Worm (Caenorhabditis elegans) whole organism, late embryonic: ENCODE results near the gene T04C12.9.

Source experiments
- F13H6.1 ChIP-seq: sonication (generic microtip); optimal IDR thresholded peaks from 2 replicates; lab custom pipeline; 2016; ENCODE audit warnings: missing genetic modification characterization, missing compliant biosample characterization
- K02D7.2 ChIP-seq: sonication (generic microtip); optimal IDR thresholded peaks from 2 replicates; lab custom pipeline; 2017; ENCODE audit warnings: mild to moderate bottlenecking, missing genetic modification characterization, missing compliant biosample characterization
- K09A11.1 ChIP-seq: sonication (generic microtip); optimal IDR thresholded peaks from 2 replicates; lab custom pipeline; 2017; ENCODE audit warnings: antibody characterized with exemption, mild to moderate bottlenecking, missing genetic modification characterization, missing compliant biosample characterization; ENCODE audit not compliant: insufficient read depth
- ceh-18 ChIP-seq: sonication (generic microtip); optimal IDR thresholded peaks from 2 replicates; lab custom pipeline; 2016; ENCODE audit warnings: missing genetic modification characterization, missing compliant biosample characterization
- ceh-19 ChIP-seq: fragments of 200-800 bp; sonication (Bioruptor generic); optimal IDR thresholded peaks from 2 replicates; lab custom pipeline; 2018; ENCODE audit warnings: mild to moderate bottlenecking, missing genetic modification characterization, missing compliant biosample characterization
- ceh-2 ChIP-seq: sonication (generic microtip); optimal IDR thresholded peaks from 2 replicates; lab custom pipeline; 2016; ENCODE audit warnings: missing genotype, missing genetic modification characterization, missing compliant biosample characterization
- ceh-22 ChIP-seq: sonication (generic microtip); optimal IDR thresholded peaks from 2 replicates; lab custom pipeline; 2017; ENCODE audit warnings: missing biosample characterization, missing genetic modification characterization
- ceh-31 ChIP-seq: sonication (generic microtip); optimal IDR thresholded peaks from 2 replicates; lab custom pipeline; 2016; ENCODE audit warnings: missing genetic modification characterization, missing compliant biosample characterization
- ceh-34 ChIP-seq: sonication (generic microtip); optimal IDR thresholded peaks from 2 replicates; lab custom pipeline; 2016; ENCODE audit warnings: mild to moderate bottlenecking, missing genetic modification characterization, missing compliant biosample characterization
- ceh-48 ChIP-seq: sonication (generic microtip); optimal IDR thresholded peaks from 2 replicates; lab custom pipeline; 2016; ENCODE audit warnings: missing genetic modification characterization, inconsistent platforms, missing compliant biosample characterization
- ceh-6 ChIP-seq: fragments of 200-800 bp; sonication (Bioruptor generic); optimal IDR thresholded peaks from 2 replicates; lab custom pipeline; 2018; ENCODE audit warnings: mild to moderate bottlenecking, missing genetic modification characterization, missing compliant biosample characterization
- ceh-9 ChIP-seq: sonication (generic microtip); optimal IDR thresholded peaks from 2 replicates; lab custom pipeline; 2016; ENCODE audit warnings: mild to moderate bottlenecking, missing genetic modification characterization, inconsistent platforms, missing compliant biosample characterization
- dmd-4 ChIP-seq: sonication (generic microtip); optimal IDR thresholded peaks from 2 replicates; lab custom pipeline; 2016; ENCODE audit warnings: borderline replicate concordance, missing genetic modification characterization, missing compliant biosample characterization
- elt-2 ChIP-seq: sonication (generic microtip); optimal IDR thresholded peaks from 2 replicates; lab custom pipeline; 2016; ENCODE audit warnings: missing genetic modification reagents, missing genetic modification characterization, missing compliant biosample characterization
- ets-4 ChIP-seq: sonication (generic microtip); optimal IDR thresholded peaks from 2 replicates; lab custom pipeline; 2016; ENCODE audit warnings: missing genetic modification characterization, missing compliant biosample characterization
- eyg-1 ChIP-seq: sonication (generic microtip); optimal IDR thresholded peaks from 2 replicates; lab custom pipeline; 2016; ENCODE audit warnings: missing genotype, missing genetic modification characterization, missing compliant biosample characterization
- fkh-6 ChIP-seq: sonication (generic microtip); optimal IDR thresholded peaks from 2 replicates; lab custom pipeline; 2016; ENCODE audit warnings: missing genetic modification characterization, missing compliant biosample characterization
- gmeb-2 ChIP-seq: sonication (generic microtip); optimal IDR thresholded peaks from 2 replicates; lab custom pipeline; 2016; ENCODE audit warnings: missing genetic modification characterization, inconsistent platforms, missing compliant biosample characterization
- hlh-13 ChIP-seq: fragments of 200-800 bp; sonication (Bioruptor generic); optimal IDR thresholded peaks from 2 replicates; lab custom pipeline; 2018; ENCODE audit warnings: mild to moderate bottlenecking, missing genetic modification characterization, missing compliant biosample characterization
- hlh-15 ChIP-seq: sonication (generic microtip); optimal IDR thresholded peaks from 2 replicates; lab custom pipeline; 2016; ENCODE audit warnings: missing genetic modification characterization, missing compliant biosample characterization
- hlh-30 ChIP-seq: sonication (generic microtip); optimal IDR thresholded peaks from 2 replicates; lab custom pipeline; 2017; ENCODE audit warnings: antibody characterized with exemption, missing genetic modification characterization, missing compliant biosample characterization; ENCODE audit not compliant: insufficient read depth
- hlh-6 ChIP-seq: sonication (generic microtip); optimal IDR thresholded peaks from 2 replicates; lab custom pipeline; 2016; ENCODE audit warnings: missing genotype, missing genetic modification characterization, missing compliant biosample characterization
- hlh-8 ChIP-seq: sonication (generic microtip); optimal IDR thresholded peaks from 2 replicates; lab custom pipeline; 2016; ENCODE audit warnings: missing genotype, missing genetic modification characterization, missing compliant biosample characterization
- lim-6 ChIP-seq: sonication (generic microtip); optimal IDR thresholded peaks from 2 replicates; lab custom pipeline; 2016; ENCODE audit warnings: missing genetic modification characterization, missing compliant biosample characterization
- lin-11 ChIP-seq: fragments of 200-800 bp; sonication (Bioruptor generic); optimal IDR thresholded peaks from 2 replicates; lab custom pipeline; 2018; ENCODE audit warnings: mild to moderate bottlenecking, missing genetic modification characterization, missing compliant biosample characterization
- madf-2 ChIP-seq: sonication (generic microtip); optimal IDR thresholded peaks from 2 replicates; lab custom pipeline; 2017; ENCODE audit warnings: missing genetic modification characterization, missing compliant biosample characterization
- nfya-1 ChIP-seq: sonication (generic microtip); optimal IDR thresholded peaks from 2 replicates; lab custom pipeline; 2017; ENCODE audit warnings: missing genetic modification characterization, mild to moderate bottlenecking, missing compliant biosample characterization, antibody characterized with exemption, moderate library complexity
- nhr-232 ChIP-seq: sonication (generic microtip); optimal IDR thresholded peaks from 2 replicates; lab custom pipeline; 2016; ENCODE audit warnings: missing genetic modification characterization, missing compliant biosample characterization
- npax-4 ChIP-seq: sonication (generic microtip); optimal IDR thresholded peaks from 2 replicates; lab custom pipeline; 2016; ENCODE audit warnings: missing genetic modification characterization, missing compliant biosample characterization
- pag-3 ChIP-seq: sonication (generic microtip); optimal IDR thresholded peaks from 2 replicates; lab custom pipeline; 2016; ENCODE audit warnings: missing compliant biosample characterization, missing genetic modification characterization, borderline replicate concordance
- pat-9 ChIP-seq: fragments of 200-800 bp; sonication (Bioruptor generic); optimal IDR thresholded peaks from 2 replicates; lab custom pipeline; 2018; ENCODE audit warnings: mild to moderate bottlenecking, missing genetic modification characterization, moderate library complexity, missing compliant biosample characterization
- pha-4 ChIP-seq: fragments of 150-350 bp; optimal IDR thresholded peaks from 2 replicates; lab custom pipeline; 2018; ENCODE audit warnings: missing biosample characterization, missing genetic modification reagents, missing genetic modification characterization
- pqm-1 ChIP-seq: sonication (generic microtip); optimal IDR thresholded peaks from 2 replicates; lab custom pipeline; 2016; ENCODE audit warnings: missing genetic modification characterization, missing compliant biosample characterization
- pros-1 ChIP-seq: fragments of 150-350 bp; optimal IDR thresholded peaks from 2 replicates; lab custom pipeline; 2014; ENCODE audit warnings: missing biosample characterization, missing genetic modification reagents, missing genetic modification characterization
- ref-2 ChIP-seq: sonication (generic microtip); optimal IDR thresholded peaks from 2 replicates; lab custom pipeline; 2016; ENCODE audit warnings: missing genetic modification characterization, missing compliant biosample characterization
- rnt-1 ChIP-seq: sonication (generic microtip); optimal IDR thresholded peaks from 2 replicates; lab custom pipeline; 2016; ENCODE audit warnings: missing genetic modification characterization, missing compliant biosample characterization
- sdc-2 ChIP-seq: sonication (generic microtip); optimal IDR thresholded peaks from 2 replicates; lab custom pipeline; 2016; ENCODE audit warnings: missing genotype, missing genetic modification characterization, missing compliant biosample characterization
- sox-2 ChIP-seq: fragments of 200-800 bp; sonication (Bioruptor generic); IDR thresholded peaks from 2 replicates; pipeline ENCODE4 v1.3.6; 2022; ENCODE audit warnings: missing genetic modification reagents, missing genetic modification characterization, missing compliant biosample characterization
- syd-9 ChIP-seq: sonication (generic microtip); optimal IDR thresholded peaks from 2 replicates; lab custom pipeline; 2016; ENCODE audit warnings: mild to moderate bottlenecking, missing genetic modification characterization, moderate library complexity, missing compliant biosample characterization
- tbx-2 ChIP-seq: sonication (generic microtip); optimal IDR thresholded peaks from 2 replicates; lab custom pipeline; 2016; ENCODE audit warnings: missing genetic modification characterization, missing compliant biosample characterization
- tbx-7 ChIP-seq: sonication (generic microtip); optimal IDR thresholded peaks from 2 replicates; lab custom pipeline; 2016; ENCODE audit warnings: missing genotype, missing genetic modification characterization, missing compliant biosample characterization
- ttx-3 ChIP-seq: sonication (generic microtip); optimal IDR thresholded peaks from 2 replicates; lab custom pipeline; 2016; ENCODE audit warnings: missing genetic modification reagents, missing genetic modification characterization, missing compliant biosample characterization
- unc-3 ChIP-seq, 2 experiments: fragments of 200-800 bp in 1 of 2; sonication (Bioruptor generic) in 1 of 2; sonication (generic microtip) in 1 of 2; conservative IDR thresholded peaks in 1 of 2; optimal IDR thresholded peaks in 1 of 2; 2 replicates each; pipeline versions ENCODE4 v1.3.6 to Lab custom; 2016 to 2022; ENCODE audit warnings: missing compliant biosample characterization in 2 of 2, missing genetic modification characterization in 2 of 2, missing genetic modification reagents in 1 of 2
- unc-42 ChIP-seq: sonication (generic microtip); optimal IDR thresholded peaks from 2 replicates; lab custom pipeline; 2016; ENCODE audit warnings: missing genotype, missing genetic modification characterization, missing compliant biosample characterization
- unc-55 ChIP-seq: sonication (generic microtip); optimal IDR thresholded peaks from 2 replicates; lab custom pipeline; 2017; ENCODE audit warnings: missing biosample characterization, missing genetic modification reagents, missing genetic modification characterization
- unc-86 ChIP-seq: sonication (generic microtip); optimal IDR thresholded peaks from 2 replicates; lab custom pipeline; 2016; ENCODE audit warnings: missing genetic modification characterization, missing compliant biosample characterization
- zip-5 ChIP-seq: sonication (generic microtip); optimal IDR thresholded peaks from 2 replicates; lab custom pipeline; 2016; ENCODE audit warnings: missing genetic modification characterization, missing compliant biosample characterization
- ztf-16 ChIP-seq: sonication (generic microtip); optimal IDR thresholded peaks from 2 replicates; lab custom pipeline; 2017; ENCODE audit warnings: missing genetic modification characterization, missing compliant biosample characterization

Gene T04C12.9

DNA sequence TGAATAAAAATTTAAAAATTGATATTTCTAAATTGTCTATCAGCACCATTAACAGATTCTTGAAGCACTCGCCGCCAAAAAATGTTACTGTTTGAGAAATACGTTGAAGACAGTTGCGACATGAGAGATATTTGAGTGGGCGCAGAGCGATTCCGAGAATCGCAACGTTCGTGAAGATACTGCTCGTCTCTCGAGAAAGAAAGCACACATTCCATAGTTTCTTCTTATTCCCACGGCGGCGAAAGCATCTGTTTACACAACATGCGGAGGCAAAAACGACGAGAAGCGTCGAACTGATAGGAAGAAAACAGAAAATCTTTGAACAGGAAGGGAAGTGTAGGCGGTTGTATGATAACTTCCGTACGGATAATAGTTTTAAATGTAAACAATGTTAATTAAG is 19.5 kb upstream of the T04C12.9 start:
- TF ChIP-seq rnt-1 (tag; lab: Kevin White, UChicago) = peak; percentile 76
- no peak for TF ChIP-seq ets-4 (tag; lab: Kevin White, UChicago)
- TF ChIP-seq ref-2 (tag; lab: Kevin White, UChicago) = no peak
- TF ChIP-seq unc-86 (tag; lab: Kevin White, UChicago) = no peak
- TF ChIP-seq unc-42 = no peak
- no peak for TF ChIP-seq pqm-1 (tag; lab: Kevin White, UChicago)
- peak; percentile 7 for TF ChIP-seq dmd-4
- no peak for TF ChIP-seq ttx-3 (tag; lab: Kevin White, UChicago)
- peak; percentile 67 for TF ChIP-seq tbx-2 (tag; lab: Kevin White, UChicago)
- no peak for TF ChIP-seq gmeb-2 (tag; lab: Kevin White, UChicago)
- TF ChIP-seq sdc-2 (tag; lab: Kevin White, UChicago) = no peak
- TF ChIP-seq ceh-31 (tag; lab: Kevin White, UChicago) = peak; percentile 16
- peak; percentile 45 for TF ChIP-seq hlh-8 (tag; lab: Kevin White, UChicago)
- peak; percentile 94 for TF ChIP-seq ceh-18 (tag; lab: Kevin White, UChicago)
- TF ChIP-seq K02D7.2 (tag; lab: Kevin White, UChicago) = no peak
- TF ChIP-seq madf-2 = no peak
- no peak for TF ChIP-seq hlh-30 (tag; lab: Kevin White, UChicago)
- TF ChIP-seq hlh-15 (tag; lab: Kevin White, UChicago) = no peak
- peak; percentile 54 for TF ChIP-seq ceh-34 (tag; lab: Kevin White, UChicago)
- no peak for TF ChIP-seq tbx-7 (tag; lab: Kevin White, UChicago)
- peak; percentile 5 for TF ChIP-seq pat-9 (tag; lab: Kevin White, UChicago)
- TF ChIP-seq nfya-1 (tag; lab: Kevin White, UChicago) = peak; percentile 61
- TF ChIP-seq ceh-22 (tag; lab: Kevin White, UChicago) = no peak
- no peak for TF ChIP-seq ceh-9 (tag; lab: Kevin White, UChicago)
- TF ChIP-seq nhr-232 = no peak
- TF ChIP-seq lim-6 (tag; lab: Kevin White, UChicago) = no peak
- TF ChIP-seq lin-11 (tag; lab: Kevin White, UChicago) = no peak
- TF ChIP-seq ceh-6 = no peak
- TF ChIP-seq hlh-6 (tag; lab: Kevin White, UChicago) = no peak
- no peak for TF ChIP-seq ceh-19 (GFP tag; lab: Kevin White, UChicago)
- TF ChIP-seq F13H6.1 (tag; lab: Kevin White, UChicago) = no peak
- TF ChIP-seq hlh-13 = no peak
- TF ChIP-seq K09A11.1 = no peak
- TF ChIP-seq sox-2 (GFP tag; lab: Robert Waterston, UW) = no peak
- TF ChIP-seq ceh-48 (tag; lab: Kevin White, UChicago) = no peak
- TF ChIP-seq unc-3 (GFP tag; conservative IDR thresholded peaks at IDR 0.05; lab: Robert Waterston, UW) = no peak
- TF ChIP-seq unc-3 (tag; optimal IDR thresholded peaks at IDR 0.05; lab: Kevin White, UChicago) = no peak
- no peak for TF ChIP-seq ceh-2 (tag; lab: Kevin White, UChicago)

DNA sequence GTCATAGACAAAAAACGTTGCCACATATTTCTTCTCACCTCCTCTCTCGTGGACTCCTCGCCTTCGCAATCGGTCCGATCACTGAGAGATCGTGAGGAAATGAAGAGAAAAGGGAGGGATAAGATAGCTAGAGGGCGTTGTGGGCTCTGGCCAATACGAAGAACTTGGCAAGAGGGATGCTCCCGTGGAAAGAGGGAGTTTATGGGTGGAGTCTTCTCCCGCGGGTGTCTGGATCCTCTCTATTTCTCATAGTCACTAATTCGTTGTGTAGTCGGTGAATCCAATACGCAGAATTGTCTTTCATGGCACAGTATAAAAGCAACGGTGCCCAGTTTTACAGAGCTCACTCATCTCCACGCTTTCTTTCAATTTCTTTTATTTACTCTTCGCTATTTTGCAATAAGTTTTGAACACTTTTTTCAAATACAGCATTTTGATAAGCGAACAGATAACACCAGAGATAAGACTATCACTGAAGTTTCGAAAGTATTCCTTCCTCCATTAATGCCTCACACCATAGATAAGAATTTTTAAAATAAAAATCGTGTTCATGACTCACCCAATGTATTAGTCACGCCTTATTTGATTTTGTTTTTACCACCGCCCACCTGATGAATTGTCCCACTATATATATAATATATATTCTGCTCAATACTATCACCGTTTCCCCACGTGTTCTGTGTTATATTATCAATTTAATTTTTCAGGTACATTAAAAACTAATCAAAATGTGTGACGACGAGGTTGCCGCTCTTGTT is 17.5 kb upstream of the T04C12.9 start, which contains the start of gene act-1:
act-1 (plus strand) TSS at position 708 of the 758 bp plus-strand sequence.
- TF ChIP-seq npax-4 (tag; lab: Kevin White, UChicago) (no peak), pha-4 (tag; lab: Kevin White, UChicago) (no peak), ets-4 (tag; lab: Kevin White, UChicago) (no peak), hlh-13 (no peak), unc-55 (GFP tag; lab: Kevin White, UChicago) (peak; percentile 67), zip-5 (tag; lab: Kevin White, UChicago) (no peak), tbx-2 (tag; lab: Kevin White, UChicago) (peak; percentile 5), sdc-2 (tag; lab: Kevin White, UChicago) (peak; percentile 14), ceh-31 (tag; lab: Kevin White, UChicago) (peak; percentile 55), eyg-1 (tag; lab: Kevin White, UChicago) (no peak), pag-3 (tag; lab: Kevin White, UChicago) (no peak), elt-2 (tag; lab: Kevin White, UChicago) (peak; percentile 95), fkh-6 (peak; percentile 14), hlh-6 (tag; lab: Kevin White, UChicago) (no peak), ref-2 (tag; lab: Kevin White, UChicago) (peak; percentile 56), sox-2 (GFP tag; lab: Robert Waterston, UW) (no peak), rnt-1 (tag; lab: Kevin White, UChicago) (peak; percentile 47), lin-11 (tag; lab: Kevin White, UChicago) (no peak), ceh-18 (tag; lab: Kevin White, UChicago) (peak; percentile 84), nfya-1 (tag; lab: Kevin White, UChicago) (peak; percentile 88), pros-1 (tag; lab: Kevin White, UChicago) (no peak), pqm-1 (tag; lab: Kevin White, UChicago) (no peak), ceh-34 (tag; lab: Kevin White, UChicago) (peak; percentile 69), ztf-16 (tag; lab: Kevin White, UChicago) (no peak), syd-9 (peak; percentile 13)
